Fruit fly (Drosophila melanogaster): Measurements from ENCODE around the gene del.

DNA sequence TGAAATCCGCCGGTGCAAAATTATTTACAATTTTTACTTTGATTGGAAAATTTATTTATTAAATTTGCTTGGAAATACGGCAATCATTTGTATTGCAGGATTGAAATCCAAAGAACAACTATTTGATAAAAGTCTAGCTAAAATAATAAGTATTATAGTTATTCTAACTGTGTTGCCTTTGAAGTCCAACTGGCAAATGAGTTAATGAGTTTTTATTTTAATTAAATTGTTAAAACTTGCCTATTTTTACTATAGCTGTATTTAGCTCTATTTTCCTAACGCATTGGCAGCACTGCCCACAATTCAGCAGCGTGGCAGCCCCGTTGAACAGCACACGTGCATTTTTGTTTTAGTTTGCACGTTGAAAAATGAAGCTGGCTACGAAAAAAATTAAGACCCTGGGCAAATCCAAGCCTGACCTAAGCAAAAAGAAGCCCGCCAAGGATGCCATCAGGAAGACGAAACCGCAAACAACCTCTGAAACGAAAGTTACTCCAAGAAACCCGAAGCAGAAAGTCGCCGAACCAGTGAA, 15.0 kb upstream of the del start, which contains the start of gene Noc2:
- TF ChIP-seq CG8478 (optimal IDR thresholded peaks at IDR 0.05) (no peak), CTCF (optimal IDR thresholded peaks at IDR 0.05) (no peak)

Measured in S2 (cell line).